Fruit fly (Drosophila melanogaster) whole organism, embryonic: ENCODE data around the gene CG43925.
A peak's percentile ranks its signal among the peaks of the same experiment; 100 is the strongest.

Experiments used
- Aef1 ChIP-seq: fragments of 200-800 bp; sonication (Bioruptor generic); IDR thresholded peaks from 3 replicates; pipeline ENCODE4 v1.3.6; 2022; ENCODE audit warnings: missing biosample characterization, missing genetic modification characterization
- B-H2 ChIP-seq: fragments of 200-800 bp; sonication (Bioruptor generic); optimal IDR thresholded peaks from 2 replicates; lab custom pipeline; 2018; ENCODE audit warnings: missing biosample characterization, mild to moderate bottlenecking, missing genetic modification characterization
- BEAF-32 ChIP-seq: fragments of 200-800 bp; sonication (Bioruptor generic); optimal IDR thresholded peaks from 3 replicates; lab custom pipeline; 2017; ENCODE audit warnings: missing biosample characterization, missing genetic modification characterization, mild to moderate bottlenecking, moderate library complexity, missing genetic modification reagents
- CG10209 ChIP-seq: fragments of 200-800 bp; sonication (Bioruptor generic); optimal IDR thresholded peaks from 3 replicates; lab custom pipeline; 2017; ENCODE audit warnings: missing biosample characterization, mild to moderate bottlenecking, missing genetic modification characterization, missing genetic modification reagents
- CG11504 ChIP-seq: fragments of 200-800 bp; sonication (Bioruptor generic); optimal IDR thresholded peaks from 3 replicates; lab custom pipeline; 2019; ENCODE audit warnings: missing biosample characterization, mild to moderate bottlenecking, missing genetic modification characterization, moderate library complexity
- CG12104 ChIP-seq: fragments of 200-800 bp; sonication (Bioruptor generic); optimal IDR thresholded peaks from 3 replicates; lab custom pipeline; 2016; ENCODE audit warnings: missing biosample characterization, missing genetic modification characterization
- CG13775 ChIP-seq: fragments of 200-800 bp; sonication (Bioruptor generic); optimal IDR thresholded peaks from 3 replicates; lab custom pipeline; 2017; ENCODE audit warnings: missing biosample characterization, mild to moderate bottlenecking, missing genetic modification characterization
- CG1602 ChIP-seq: fragments of 200-800 bp; sonication (Bioruptor generic); optimal IDR thresholded peaks from 3 replicates; lab custom pipeline; 2016; ENCODE audit warnings: missing biosample characterization, missing genetic modification characterization
- CG17829 ChIP-seq: fragments of 200-800 bp; optimal IDR thresholded peaks from 2 replicates; lab custom pipeline; 2019; ENCODE audit warnings: missing biosample characterization, mild to moderate bottlenecking, missing genetic modification characterization, moderate library complexity
- CG18599 ChIP-seq: fragments of 200-800 bp; sonication (Bioruptor generic); optimal IDR thresholded peaks from 3 replicates; lab custom pipeline; 2017; ENCODE audit warnings: missing biosample characterization, missing genetic modification characterization, mild to moderate bottlenecking, moderate library complexity, missing genetic modification reagents
- CG3838 ChIP-seq: fragments of 200-800 bp; sonication (Bioruptor generic); optimal IDR thresholded peaks from 3 replicates; lab custom pipeline; 2016; ENCODE audit warnings: missing biosample characterization, missing genetic modification characterization
- CG4707 ChIP-seq: fragments of 200-800 bp; sonication (Bioruptor generic); optimal IDR thresholded peaks from 2 replicates; lab custom pipeline; 2018; ENCODE audit warnings: missing biosample characterization, mild to moderate bottlenecking, missing genetic modification characterization, moderate library complexity
- CG4854 ChIP-seq: fragments of 200-800 bp; sonication (Bioruptor generic); optimal IDR thresholded peaks from 2 replicates; lab custom pipeline; 2016; ENCODE audit warnings: missing biosample characterization, missing genetic modification characterization, inconsistent platforms
- CG6854 ChIP-seq: fragments of 200-800 bp; sonication (Bioruptor generic); optimal IDR thresholded peaks from 3 replicates; lab custom pipeline; 2017; ENCODE audit warnings: missing biosample characterization, mild to moderate bottlenecking, missing genetic modification characterization
- CG7745 ChIP-seq: fragments of 200-800 bp; sonication (Bioruptor generic); optimal IDR thresholded peaks from 2 replicates; lab custom pipeline; 2018; ENCODE audit warnings: missing biosample characterization, mild to moderate bottlenecking, missing genetic modification characterization, moderate library complexity
- CG7786 ChIP-seq: fragments of 200-800 bp; sonication (Bioruptor generic); optimal IDR thresholded peaks from 2 replicates; lab custom pipeline; 2016; ENCODE audit warnings: missing biosample characterization, missing genetic modification characterization
- CG9215 ChIP-seq: fragments of 200-800 bp; sonication (Bioruptor generic); IDR thresholded peaks from 2 replicates; pipeline ENCODE4 v1.3.6; 2022; ENCODE audit warnings: missing biosample characterization, missing genetic modification characterization
- CG9876 ChIP-seq: fragments of 200-800 bp; sonication (Bioruptor generic); optimal IDR thresholded peaks from 2 replicates; lab custom pipeline; 2016; ENCODE audit warnings: missing biosample characterization, missing genetic modification characterization
- Dref ChIP-seq: fragments of 200-800 bp; sonication (Bioruptor generic); IDR thresholded peaks from 2 replicates; pipeline ENCODE4 v1.3.6; 2022; ENCODE audit warnings: missing biosample characterization, missing genetic modification characterization
- HLH54F ChIP-seq: fragments of 200-800 bp; sonication (Bioruptor generic); optimal IDR thresholded peaks from 3 replicates; lab custom pipeline; 2016; ENCODE audit warnings: missing biosample characterization, missing genetic modification characterization
- Hr78 ChIP-seq, 2 experiments: fragments of 200-800 bp in 1 of 2; fragments of >200 bp in 1 of 2; sonication (Bioruptor generic) in 1 of 2; optimal IDR thresholded peaks; 2 replicates each; lab custom pipeline; 2017 to 2019; ENCODE audit warnings: missing biosample characterization in 2 of 2, missing genetic modification characterization in 2 of 2, mild to moderate bottlenecking in 1 of 2, moderate library complexity in 1 of 2
- Hsf ChIP-seq: fragments of 200-800 bp; sonication (Bioruptor generic); optimal IDR thresholded peaks from 3 replicates; lab custom pipeline; 2016; ENCODE audit warnings: missing biosample characterization, missing genetic modification characterization
- Jarid2 ChIP-seq: fragments of 200-800 bp; sonication (Bioruptor generic); optimal IDR thresholded peaks from 3 replicates; lab custom pipeline; 2017; ENCODE audit warnings: mild to moderate bottlenecking, missing biosample characterization, missing genetic modification reagents, missing genetic modification characterization
- Lim3 ChIP-seq: fragments of 200-800 bp; sonication (Bioruptor generic); IDR thresholded peaks from 2 replicates; pipeline ENCODE4 v1.3.6; 2022; ENCODE audit warnings: missing biosample characterization, missing genetic modification characterization
- NFAT ChIP-seq: fragments of 200-800 bp; sonication (Bioruptor generic); IDR thresholded peaks from 2 replicates; pipeline ENCODE4 v1.3.6; 2022; ENCODE audit warnings: missing biosample characterization, missing genetic modification characterization
- Ravus ChIP-seq: fragments of 200-800 bp; sonication (Bioruptor generic); IDR thresholded peaks from 2 replicates; pipeline ENCODE4 v1.3.6; 2022; ENCODE audit warnings: missing biosample characterization, missing genetic modification characterization
- Scr ChIP-seq: fragments of 200-800 bp; sonication (Bioruptor generic); IDR thresholded peaks from 2 replicates; pipeline ENCODE4 v1.3.6; 2022; ENCODE audit warnings: missing biosample characterization, missing genetic modification characterization; ENCODE audit not compliant: partially characterized antibody
- Sin3A ChIP-seq: fragments of >200 bp; optimal IDR thresholded peaks from 2 replicates; lab custom pipeline; 2018
- Sox102F ChIP-seq: fragments of 200-800 bp; sonication (Bioruptor generic); optimal IDR thresholded peaks from 2 replicates; lab custom pipeline; 2018; ENCODE audit warnings: missing biosample characterization, mild to moderate bottlenecking, missing genetic modification characterization, moderate library complexity
- Ssrp ChIP-seq: fragments of 200-800 bp; sonication (Bioruptor generic); optimal IDR thresholded peaks from 2 replicates; lab custom pipeline; 2018; ENCODE audit warnings: missing biosample characterization, mild to moderate bottlenecking, missing genetic modification characterization, moderate library complexity
- Tbp ChIP-seq: fragments of >200 bp; optimal IDR thresholded peaks from 2 replicates; lab custom pipeline; 2018; ENCODE audit warnings: missing biosample characterization, missing genetic modification characterization
- amos ChIP-seq: fragments of 200-800 bp; sonication (Bioruptor generic); IDR thresholded peaks from 2 replicates; pipeline ENCODE4 v1.3.6; 2022; ENCODE audit warnings: missing biosample characterization, missing genetic modification characterization; ENCODE audit not compliant: partially characterized antibody
- bsh ChIP-seq, 2 experiments: fragments of 200-800 bp; sonication (Bioruptor generic); optimal IDR thresholded peaks; 2 replicates each; lab custom pipeline; 2017 to 2018; ENCODE audit warnings: mild to moderate bottlenecking in 2 of 2, missing biosample characterization in 2 of 2, missing genetic modification characterization in 2 of 2, moderate library complexity in 1 of 2
- cad ChIP-seq: fragments of >200 bp; optimal IDR thresholded peaks from 2 replicates; lab custom pipeline; 2017; ENCODE audit warnings: missing biosample characterization, missing genetic modification characterization
- cas ChIP-seq: fragments of 200-800 bp; sonication (Bioruptor generic); IDR thresholded peaks from 2 replicates; pipeline ENCODE4 v1.3.6; 2022; ENCODE audit warnings: missing biosample characterization, missing genetic modification characterization
- chm ChIP-seq: fragments of 200-800 bp; sonication (Bioruptor generic); IDR thresholded peaks from 2 replicates; pipeline ENCODE4 v1.3.6; 2022; ENCODE audit warnings: missing biosample characterization, missing genetic modification characterization
- ci ChIP-seq: fragments of 200-800 bp; sonication (Bioruptor generic); IDR thresholded peaks from 3 replicates; pipeline ENCODE4 v1.3.6; 2022; ENCODE audit warnings: missing biosample characterization, missing genetic modification characterization
- fd3F ChIP-seq: fragments of 200-800 bp; sonication (Bioruptor generic); optimal IDR thresholded peaks from 2 replicates; lab custom pipeline; 2018; ENCODE audit warnings: missing biosample characterization, mild to moderate bottlenecking, missing genetic modification characterization, moderate library complexity
- gfzf ChIP-seq: fragments of 200-800 bp; sonication (Bioruptor generic); optimal IDR thresholded peaks from 2 replicates; lab custom pipeline; 2016; ENCODE audit warnings: missing biosample characterization, mild to moderate bottlenecking, missing genetic modification characterization, moderate library complexity
- gro ChIP-seq: fragments of 200-800 bp; sonication (Bioruptor generic); optimal IDR thresholded peaks from 2 replicates; lab custom pipeline; 2016; ENCODE audit warnings: missing biosample characterization, missing genetic modification characterization
- kah ChIP-seq: fragments of 200-800 bp; sonication (Bioruptor generic); optimal IDR thresholded peaks from 2 replicates; lab custom pipeline; 2018; ENCODE audit warnings: missing biosample characterization, mild to moderate bottlenecking, missing genetic modification characterization
- salm ChIP-seq: fragments of 200-800 bp; sonication (Bioruptor generic); optimal IDR thresholded peaks from 2 replicates; lab custom pipeline; 2018; ENCODE audit warnings: missing biosample characterization, mild to moderate bottlenecking, missing genetic modification characterization
- sd ChIP-seq: fragments of 200-800 bp; sonication (Bioruptor generic); optimal IDR thresholded peaks from 3 replicates; lab custom pipeline; 2018; ENCODE audit warnings: missing biosample characterization, mild to moderate bottlenecking, missing genetic modification characterization, moderate library complexity
- sim ChIP-seq: fragments of 200-800 bp; sonication (Bioruptor generic); IDR thresholded peaks from 2 replicates; pipeline ENCODE4 v1.3.6; 2022; ENCODE audit warnings: missing biosample characterization, missing genetic modification characterization
- sob ChIP-seq: fragments of 200-800 bp; sonication (Bioruptor generic); IDR thresholded peaks from 2 replicates; pipeline ENCODE4 v1.3.6; 2022; ENCODE audit warnings: missing biosample characterization, missing genetic modification characterization
- stc ChIP-seq: fragments of 200-800 bp; sonication (Bioruptor generic); IDR thresholded peaks from 2 replicates; pipeline ENCODE4 v1.3.6; 2022; ENCODE audit warnings: missing biosample characterization, missing genetic modification characterization
- unpg ChIP-seq: fragments of 200-800 bp; sonication (Bioruptor generic); optimal IDR thresholded peaks from 3 replicates; lab custom pipeline; 2018; ENCODE audit warnings: missing biosample characterization, mild to moderate bottlenecking, missing genetic modification characterization, moderate library complexity
- vfl ChIP-seq: fragments of 200-800 bp; sonication (Bioruptor generic); optimal IDR thresholded peaks from 2 replicates; lab custom pipeline; 2016; ENCODE audit warnings: missing biosample characterization, missing genetic modification characterization

The CG43925 gene

DNA sequence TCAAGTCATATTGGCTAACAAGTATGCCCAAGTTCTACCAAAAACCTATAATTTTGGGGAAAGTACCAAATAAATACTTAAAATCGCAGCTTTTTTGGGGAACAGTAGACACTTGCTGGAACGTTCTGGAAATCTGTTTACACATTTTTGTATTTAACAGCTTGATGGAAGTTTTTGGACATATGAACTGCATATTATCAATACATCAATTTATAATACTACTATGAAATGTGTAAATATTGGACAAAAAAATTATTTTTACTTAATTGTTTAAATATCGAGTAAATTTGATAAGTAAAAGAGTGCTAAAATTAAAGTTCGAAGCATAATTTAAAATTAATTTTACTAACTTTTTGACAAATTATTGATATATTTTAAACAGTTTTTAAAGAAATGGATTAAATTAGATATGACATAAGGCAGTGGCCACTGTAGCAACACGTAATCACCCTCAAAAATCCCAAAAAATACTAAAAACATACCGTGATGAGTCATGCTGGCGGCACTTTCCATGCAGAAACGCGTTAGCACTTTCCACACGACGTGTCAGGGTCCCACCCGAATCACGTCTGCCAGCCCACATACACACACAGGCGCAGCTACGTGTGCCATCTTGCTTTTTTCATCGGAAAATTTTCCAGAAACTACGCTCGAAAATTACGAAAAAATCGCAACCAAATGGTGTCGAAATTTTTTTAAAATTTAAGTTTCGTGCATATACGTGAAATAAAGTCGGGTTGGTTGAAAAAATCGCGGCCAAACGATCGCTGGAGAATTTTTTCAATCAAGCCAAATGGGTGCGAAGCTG is 11.0 kb upstream of the CG43925 start, which contains the start of gene Sirt1 (continued):
- TF ChIP-seq Dref (GFP tag; lab: Robert Waterston, UW) (no peak), vfl (GFP tag; lab: Kevin White, UChicago) (peak; percentile 10), Lim3 (GFP tag; lab: Robert Waterston, UW) (no peak), Jarid2 (GFP tag; lab: Kevin White, UChicago) (peak; percentile 26), CG4854 (GFP tag; lab: Kevin White, UChicago) (peak; percentile 18), CG3838 (no peak), CG13775 (GFP tag; lab: Kevin White, UChicago) (peak; percentile 91), cas (no peak), salm (tag; lab: Kevin White, UChicago) (peak; percentile 48), Tbp (no peak), Sox102F (GFP tag; lab: Kevin White, UChicago) (peak; percentile 82), CG11504 (tag; lab: Kevin White, UChicago) (peak; percentile 91), amos (GFP tag; lab: Robert Waterston, UW) (peak; percentile 4; the same call in 1 of the 2 replicates), B-H2 (GFP tag; lab: Kevin White, UChicago) (peak; percentile 30), CG10209 (GFP tag; lab: Kevin White, UChicago) (peak; percentile 88), HLH54F (GFP tag; lab: Kevin White, UChicago) (peak; percentile 53), Hsf (GFP tag; lab: Kevin White, UChicago) (peak; percentile 85), cad (GFP tag; lab: Kevin White, UChicago) (no peak), NFAT (peak; percentile 85), stc (GFP tag; lab: Robert Waterston, UW) (peak; percentile 50; the same call in 1 of the 2 replicates), CG7786 (peak; percentile 16), Ssrp (tag; lab: Kevin White, UChicago) (peak; percentile 93), Hr78 (GFP tag; optimal IDR thresholded peaks at IDR 0.05; lab: Kevin White, UChicago) (no peak), chm (peak; percentile 22; the same call in 1 of the 2 replicates), CG6854 (peak; percentile 29), ci (GFP tag; lab: Robert Waterston, UW) (peak; percentile 48; the same call in 1 of the 3 replicates), CG4707 (GFP tag; lab: Kevin White, UChicago) (no peak), CG9215 (GFP tag; lab: Robert Waterston, UW) (peak; percentile 88), CG18599 (GFP tag; lab: Kevin White, UChicago) (peak; percentile 77), kah (GFP tag; lab: Kevin White, UChicago) (peak; percentile 49), Scr (GFP tag; lab: Robert Waterston, UW) (peak; percentile 35; the same call in 1 of the 2 replicates), Ravus (GFP tag; lab: Robert Waterston, UW) (peak; percentile 43), sob (GFP tag; lab: Robert Waterston, UW) (peak; percentile 61; the same call in 1 of the 2 replicates), bsh (GFP tag; optimal IDR thresholded peaks at IDR 0.05; lab: Kevin White, UChicago) (peak in 1 of 2 experiments; percentile 78), fd3F (GFP tag; lab: Kevin White, UChicago) (peak; percentile 87), CG12104 (peak; percentile 88), gro (GFP tag; lab: Kevin White, UChicago) (peak; percentile 48), Aef1 (peak; percentile 71; the same call in 2 of the 3 replicates), unpg (peak; percentile 82), sd (tag; lab: Kevin White, UChicago) (peak; percentile 54), CG9876 (GFP tag; lab: Kevin White, UChicago) (no peak), BEAF-32 (GFP tag; lab: Kevin White, UChicago) (peak; percentile 25), gfzf (peak; percentile 82), sim (GFP tag; lab: Robert Waterston, UW) (no peak), CG17829 (tag; lab: Kevin White, UChicago) (peak; percentile 88), CG7745 (tag; lab: Kevin White, UChicago) (no peak), CG1602 (GFP tag; lab: Kevin White, UChicago) (peak; percentile 91), Sin3A (lab: Kevin White, UChicago) (no peak)
